Fruit fly (Drosophila melanogaster) whole organism, embryonic: ENCODE results near the gene bib.

Experiments used
- CG10979 ChIP-seq: fragments of 200-800 bp; sonication (Bioruptor generic); optimal IDR thresholded peaks from 2 replicates; lab custom pipeline; 2018; ENCODE audit warnings: missing biosample characterization, mild to moderate bottlenecking, missing genetic modification characterization, moderate library complexity
- CG11456 ChIP-seq: fragments of 200-800 bp; sonication (Bioruptor generic); IDR thresholded peaks from 3 replicates; pipeline ENCODE4 v1.3.6; 2022; ENCODE audit warnings: missing biosample characterization, missing genetic modification characterization
- CG12104 ChIP-seq: fragments of 200-800 bp; sonication (Bioruptor generic); optimal IDR thresholded peaks from 3 replicates; lab custom pipeline; 2016; ENCODE audit warnings: missing biosample characterization, missing genetic modification characterization
- CG12219 ChIP-seq: fragments of 200-800 bp; sonication (Bioruptor generic); optimal IDR thresholded peaks from 3 replicates; lab custom pipeline; 2018; ENCODE audit warnings: missing biosample characterization, mild to moderate bottlenecking, missing genetic modification characterization
- CG12769 ChIP-seq: fragments of 200-800 bp; sonication (Bioruptor generic); optimal IDR thresholded peaks from 2 replicates; lab custom pipeline; 2019; ENCODE audit warnings: missing biosample characterization, mild to moderate bottlenecking, missing genetic modification characterization, moderate library complexity
- CG13123 ChIP-seq: fragments of 200-800 bp; sonication (Bioruptor generic); optimal IDR thresholded peaks from 2 replicates; lab custom pipeline; 2016; ENCODE audit warnings: missing biosample characterization, missing genetic modification characterization
- CG13424 ChIP-seq: fragments of 200-800 bp; sonication (Bioruptor generic); optimal IDR thresholded peaks from 2 replicates; lab custom pipeline; 2019; ENCODE audit warnings: missing biosample characterization, mild to moderate bottlenecking, missing genetic modification characterization, moderate library complexity
- CG17385 ChIP-seq: fragments of 200-800 bp; sonication (Bioruptor generic); optimal IDR thresholded peaks from 3 replicates; lab custom pipeline; 2018; ENCODE audit warnings: missing biosample characterization, mild to moderate bottlenecking, missing genetic modification characterization
- CG2120 ChIP-seq: fragments of 200-800 bp; sonication (Bioruptor generic); optimal IDR thresholded peaks from 3 replicates; lab custom pipeline; 2016; ENCODE audit warnings: missing biosample characterization, missing genetic modification characterization
- CG7271 ChIP-seq: fragments of 200-800 bp; sonication (Bioruptor generic); optimal IDR thresholded peaks from 2 replicates; lab custom pipeline; 2018; ENCODE audit warnings: missing biosample characterization, mild to moderate bottlenecking, missing genetic modification characterization, moderate library complexity
- CG7928 ChIP-seq: fragments of 200-800 bp; sonication (Bioruptor generic); optimal IDR thresholded peaks from 2 replicates; lab custom pipeline; 2017; ENCODE audit warnings: missing biosample characterization, mild to moderate bottlenecking, missing genetic modification characterization
- CG8290 ChIP-seq, 3 experiments: fragments of 200-800 bp; sonication (Bioruptor generic); optimal IDR thresholded peaks; 2 replicates each; lab custom pipeline; 2016 to 2019; ENCODE audit warnings: missing biosample characterization in 3 of 3, missing genetic modification characterization in 3 of 3, mild to moderate bottlenecking in 2 of 3, moderate library complexity in 1 of 3
- CG8765 ChIP-seq: fragments of 200-800 bp; sonication (Bioruptor generic); IDR thresholded peaks from 2 replicates; pipeline ENCODE4 v1.3.6; 2022; ENCODE audit warnings: missing biosample characterization, missing genetic modification characterization
- CG9437 ChIP-seq: fragments of 200-800 bp; sonication (Bioruptor generic); optimal IDR thresholded peaks from 2 replicates; lab custom pipeline; 2018; ENCODE audit warnings: missing biosample characterization, mild to moderate bottlenecking, missing genetic modification characterization
- CG9932 ChIP-seq: fragments of 200-800 bp; sonication (Bioruptor generic); IDR thresholded peaks from 2 replicates; pipeline ENCODE4 v1.3.6; 2022; ENCODE audit warnings: missing biosample characterization, missing genetic modification characterization
- Camta ChIP-seq: fragments of 200-800 bp; sonication (Bioruptor generic); optimal IDR thresholded peaks from 2 replicates; lab custom pipeline; 2016; ENCODE audit warnings: missing biosample characterization, missing genetic modification characterization
- Dek ChIP-seq: fragments of 200-800 bp; sonication (Bioruptor generic); optimal IDR thresholded peaks from 3 replicates; lab custom pipeline; 2019; ENCODE audit warnings: missing biosample characterization, mild to moderate bottlenecking, missing genetic modification characterization, moderate library complexity
- Elba2 ChIP-seq: fragments of 200-800 bp; sonication (Bioruptor generic); optimal IDR thresholded peaks from 3 replicates; lab custom pipeline; 2016; ENCODE audit warnings: missing biosample characterization, missing genetic modification characterization
- Fer3 ChIP-seq: fragments of 200-800 bp; sonication (Bioruptor generic); optimal IDR thresholded peaks from 2 replicates; lab custom pipeline; 2018; ENCODE audit warnings: missing biosample characterization, mild to moderate bottlenecking, missing genetic modification characterization, moderate library complexity
- GATAe ChIP-seq: fragments of 200-800 bp; sonication (Bioruptor generic); conservative IDR thresholded peaks from 2 replicates; pipeline ENCODE4 v1.3.6; 2022; ENCODE audit warnings: missing biosample characterization, missing genetic modification characterization
- HLH3B ChIP-seq: fragments of 200-800 bp; sonication (Bioruptor generic); IDR thresholded peaks from 2 replicates; pipeline ENCODE4 v1.3.6; 2022; ENCODE audit warnings: missing biosample characterization, missing genetic modification characterization
- Hey ChIP-seq: fragments of 200-800 bp; sonication (Bioruptor generic); optimal IDR thresholded peaks from 3 replicates; lab custom pipeline; 2018; ENCODE audit warnings: missing biosample characterization, mild to moderate bottlenecking, missing genetic modification characterization
- HmgD ChIP-seq: fragments of 200-800 bp; sonication (Bioruptor generic); optimal IDR thresholded peaks from 3 replicates; lab custom pipeline; 2016; ENCODE audit warnings: missing biosample characterization, missing genetic modification characterization
- Hmr ChIP-seq: fragments of 200-800 bp; sonication (Bioruptor generic); optimal IDR thresholded peaks from 3 replicates; lab custom pipeline; 2017; ENCODE audit warnings: mild to moderate bottlenecking, missing biosample characterization, missing genetic modification reagents, missing genetic modification characterization
- Nf-YC ChIP-seq: fragments of 200-800 bp; optimal IDR thresholded peaks from 3 replicates; lab custom pipeline; 2019; ENCODE audit warnings: missing biosample characterization, mild to moderate bottlenecking, missing genetic modification characterization, moderate library complexity
- NfI ChIP-seq: fragments of 200-800 bp; sonication (Bioruptor generic); optimal IDR thresholded peaks from 3 replicates; lab custom pipeline; 2018; ENCODE audit warnings: missing biosample characterization, mild to moderate bottlenecking, missing genetic modification characterization, moderate library complexity
- Optix ChIP-seq: fragments of 200-800 bp; sonication (Bioruptor generic); IDR thresholded peaks from 3 replicates; pipeline ENCODE4 v1.3.6; 2022; ENCODE audit warnings: missing biosample characterization, missing genetic modification characterization
- Pdp1 ChIP-seq, 2 experiments: fragments of 200-800 bp; sonication (Bioruptor generic); optimal IDR thresholded peaks; 3 replicates each; lab custom pipeline; 2016; ENCODE audit warnings: missing biosample characterization in 2 of 2, missing genetic modification characterization in 2 of 2, mild to moderate bottlenecking in 1 of 2, moderate library complexity in 1 of 2
- Ravus ChIP-seq: fragments of 200-800 bp; sonication (Bioruptor generic); IDR thresholded peaks from 2 replicates; pipeline ENCODE4 v1.3.6; 2022; ENCODE audit warnings: missing biosample characterization, missing genetic modification characterization
- Rfx ChIP-seq: fragments of 200-800 bp; sonication (Bioruptor generic); IDR thresholded peaks from 2 replicates; pipeline ENCODE4 v1.3.6; 2022; ENCODE audit warnings: missing biosample characterization, missing genetic modification characterization
- Trl ChIP-seq, 3 experiments: fragments of >200 bp in 2 of 3; fragments of 200-800 bp in 1 of 3; sonication (Bioruptor generic) in 1 of 3; optimal IDR thresholded peaks; 2 replicates in 1 of 3; 3 replicates in 2 of 3; lab custom pipeline; 2016 to 2017; ENCODE audit warnings: missing biosample characterization in 1 of 3, missing genetic modification characterization in 1 of 3
- bbx ChIP-seq: fragments of 200-800 bp; sonication (Bioruptor generic); IDR thresholded peaks from 2 replicates; pipeline ENCODE4 v1.3.6; 2022; ENCODE audit warnings: missing biosample characterization, missing genetic modification characterization; ENCODE audit not compliant: partially characterized antibody
- cas ChIP-seq: fragments of 200-800 bp; sonication (Bioruptor generic); IDR thresholded peaks from 2 replicates; pipeline ENCODE4 v1.3.6; 2022; ENCODE audit warnings: missing biosample characterization, missing genetic modification characterization
- crol ChIP-seq: fragments of 200-800 bp; sonication (Bioruptor generic); IDR thresholded peaks from 2 replicates; pipeline ENCODE4 v1.3.6; 2022; ENCODE audit warnings: missing biosample characterization, missing genetic modification characterization
- dati ChIP-seq: fragments of 200-800 bp; sonication (Bioruptor generic); IDR thresholded peaks from 2 replicates; pipeline ENCODE4 v1.3.6; 2022; ENCODE audit warnings: missing biosample characterization, missing genetic modification characterization
- eve ChIP-seq, 2 experiments: fragments of >200 bp; optimal IDR thresholded peaks; 2 replicates each; lab custom pipeline; 2017; ENCODE audit warnings: missing biosample characterization in 2 of 2, missing genetic modification characterization in 2 of 2
- gro ChIP-seq: fragments of 200-800 bp; sonication (Bioruptor generic); optimal IDR thresholded peaks from 2 replicates; lab custom pipeline; 2016; ENCODE audit warnings: missing biosample characterization, missing genetic modification characterization
- ken ChIP-seq: fragments of 200-800 bp; sonication (Bioruptor generic); IDR thresholded peaks from 3 replicates; pipeline ENCODE4 v1.3.6; 2022; ENCODE audit warnings: missing biosample characterization, missing genetic modification characterization
- klu ChIP-seq: fragments of 200-800 bp; sonication (Bioruptor generic); IDR thresholded peaks from 2 replicates; pipeline ENCODE4 v1.3.6; 2022; ENCODE audit warnings: missing biosample characterization, missing genetic modification characterization
- lbe ChIP-seq: fragments of 200-800 bp; sonication (Bioruptor generic); optimal IDR thresholded peaks from 2 replicates; lab custom pipeline; 2016; ENCODE audit warnings: missing biosample characterization, mild to moderate bottlenecking, missing genetic modification characterization
- mld ChIP-seq: fragments of 200-800 bp; sonication (Bioruptor generic); IDR thresholded peaks from 3 replicates; pipeline ENCODE4 v1.3.6; 2022; ENCODE audit warnings: missing biosample characterization, missing genetic modification characterization; ENCODE audit not compliant: partially characterized antibody
- nmo ChIP-seq: fragments of 200-800 bp; sonication (Bioruptor generic); optimal IDR thresholded peaks from 2 replicates; lab custom pipeline; 2018; ENCODE audit warnings: missing biosample characterization, mild to moderate bottlenecking, missing genetic modification characterization, moderate library complexity
- sd ChIP-seq: fragments of 200-800 bp; sonication (Bioruptor generic); optimal IDR thresholded peaks from 3 replicates; lab custom pipeline; 2018; ENCODE audit warnings: missing biosample characterization, mild to moderate bottlenecking, missing genetic modification characterization, moderate library complexity
- sens-2 ChIP-seq: fragments of 200-800 bp; sonication (Bioruptor generic); IDR thresholded peaks from 2 replicates; pipeline ENCODE4 v1.3.6; 2022; ENCODE audit warnings: missing biosample characterization, missing genetic modification characterization
- shn ChIP-seq: fragments of 200-800 bp; sonication (Bioruptor generic); optimal IDR thresholded peaks from 3 replicates; lab custom pipeline; 2016; ENCODE audit warnings: missing biosample characterization, missing genetic modification characterization
- so ChIP-seq: fragments of 200-800 bp; sonication (Bioruptor generic); IDR thresholded peaks from 3 replicates; pipeline ENCODE4 v1.3.6; 2022; ENCODE audit warnings: missing biosample characterization, missing genetic modification characterization
- stwl ChIP-seq: fragments of 200-800 bp; sonication (Bioruptor generic); optimal IDR thresholded peaks from 3 replicates; lab custom pipeline; 2018; ENCODE audit warnings: missing biosample characterization, mild to moderate bottlenecking, missing genetic modification characterization, moderate library complexity
- tin ChIP-seq: fragments of 200-800 bp; sonication (Bioruptor generic); optimal IDR thresholded peaks from 3 replicates; lab custom pipeline; 2016; ENCODE audit warnings: missing biosample characterization, missing genetic modification characterization
- unpg ChIP-seq: fragments of 200-800 bp; sonication (Bioruptor generic); optimal IDR thresholded peaks from 3 replicates; lab custom pipeline; 2018; ENCODE audit warnings: missing biosample characterization, mild to moderate bottlenecking, missing genetic modification characterization, moderate library complexity

The bib gene

DNA sequence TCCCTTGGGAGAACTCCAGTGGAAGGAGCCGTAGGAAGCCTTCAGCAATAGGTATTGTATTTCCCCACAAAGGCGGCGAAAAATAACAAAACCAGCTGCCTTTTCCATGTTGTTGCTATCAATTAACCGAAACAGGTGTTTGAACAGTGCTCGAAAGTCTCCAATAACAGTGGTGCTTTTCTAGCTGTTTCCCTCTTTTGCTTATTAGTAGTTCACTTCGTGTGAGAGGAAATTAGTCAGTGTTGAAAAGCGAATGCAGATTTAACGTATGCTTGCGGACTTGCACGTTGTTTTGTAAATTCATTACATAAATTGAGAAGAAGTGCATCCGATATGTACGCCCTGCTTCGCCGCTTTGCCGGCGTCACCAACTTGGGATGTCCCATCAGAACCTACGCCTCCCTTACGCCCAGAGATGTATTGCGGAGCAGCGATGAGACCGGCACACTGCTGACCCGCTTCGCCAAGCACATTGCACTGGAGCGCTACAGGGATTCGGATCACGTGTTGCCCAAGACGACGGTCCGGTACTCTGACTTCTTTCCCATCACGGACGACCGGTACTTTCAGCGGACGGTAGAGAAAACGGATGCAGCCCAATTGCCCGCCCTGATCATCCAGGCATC lies 45.7 kb upstream of the bib start, which contains the start of the genes Datp and CG4619 (continued):
- TF ChIP-seq dati (GFP tag; lab: Robert Waterston, UW) = no peak
- peak; percentile 53; the same call in 2 of the 3 replicates for TF ChIP-seq ken (GFP tag; lab: Robert Waterston, UW)
- peak; percentile 21 for TF ChIP-seq lbe (GFP tag; lab: Kevin White, UChicago)
- peak; percentile 74 for TF ChIP-seq CG11456 (GFP tag; lab: Robert Waterston, UW)
- no peak for TF ChIP-seq Camta (GFP tag; lab: Kevin White, UChicago)
- TF ChIP-seq HLH3B (GFP tag; lab: Robert Waterston, UW) = 0 out of 2 replicates have a peak, but pooled peaks have one; percentile 25
- no peak for TF ChIP-seq sens-2
- peak; percentile 61 for TF ChIP-seq NfI
- TF ChIP-seq cas = peak; percentile 54; the same call in 1 of the 2 replicates
- TF ChIP-seq CG9932 (GFP tag; lab: Robert Waterston, UW) = peak; percentile 85
- no peak for TF ChIP-seq eve (GFP tag; optimal IDR thresholded peaks at IDR 0.05; lab: Kevin White, UChicago)
- peak; percentile 56 for TF ChIP-seq CG17385
- TF ChIP-seq shn (GFP tag; lab: Kevin White, UChicago) = peak; percentile 76
- peak; percentile 66 for TF ChIP-seq HmgD (GFP tag; lab: Kevin White, UChicago)
- no peak for TF ChIP-seq CG12104 (GFP tag; lab: Kevin White, UChicago)
- no peak for TF ChIP-seq CG8290 (GFP tag; optimal IDR thresholded peaks at IDR 0.05; lab: Kevin White, UChicago)
- no peak for TF ChIP-seq CG8290 (tag; optimal IDR thresholded peaks at IDR 0.05; lab: Kevin White, UChicago)
- TF ChIP-seq unpg (GFP tag; lab: Kevin White, UChicago) = no peak
- peak; percentile 6 for TF ChIP-seq CG10979 (tag; lab: Kevin White, UChicago)
- TF ChIP-seq crol (GFP tag; lab: Robert Waterston, UW) = no peak
- TF ChIP-seq bbx = peak; percentile 46
- no peak for TF ChIP-seq CG13123
- no peak for TF ChIP-seq Nf-YC (tag; lab: Kevin White, UChicago)
- no peak for TF ChIP-seq mld (GFP tag; lab: Robert Waterston, UW)
- TF ChIP-seq CG9437 (GFP tag; lab: Kevin White, UChicago) = peak; percentile 93
- peak; percentile 61 for TF ChIP-seq Elba2 (GFP tag; lab: Kevin White, UChicago)
- TF ChIP-seq CG7271 (tag; lab: Kevin White, UChicago) = no peak
- TF ChIP-seq CG12219 (GFP tag; lab: Kevin White, UChicago) = peak; percentile 13
- peak in 1 of 2 experiments; percentile 15 for TF ChIP-seq Trl (optimal IDR thresholded peaks at IDR 0.05; lab: Kevin White, UChicago)
- TF ChIP-seq Trl (GFP tag; optimal IDR thresholded peaks at IDR 0.05; lab: Kevin White, UChicago) = peak; percentile 64
- TF ChIP-seq Ravus (GFP tag; lab: Robert Waterston, UW) = no peak
- TF ChIP-seq CG13424 (tag; lab: Kevin White, UChicago) = peak; percentile 3
- peak; percentile 31 for TF ChIP-seq tin (GFP tag; lab: Kevin White, UChicago)

DNA sequence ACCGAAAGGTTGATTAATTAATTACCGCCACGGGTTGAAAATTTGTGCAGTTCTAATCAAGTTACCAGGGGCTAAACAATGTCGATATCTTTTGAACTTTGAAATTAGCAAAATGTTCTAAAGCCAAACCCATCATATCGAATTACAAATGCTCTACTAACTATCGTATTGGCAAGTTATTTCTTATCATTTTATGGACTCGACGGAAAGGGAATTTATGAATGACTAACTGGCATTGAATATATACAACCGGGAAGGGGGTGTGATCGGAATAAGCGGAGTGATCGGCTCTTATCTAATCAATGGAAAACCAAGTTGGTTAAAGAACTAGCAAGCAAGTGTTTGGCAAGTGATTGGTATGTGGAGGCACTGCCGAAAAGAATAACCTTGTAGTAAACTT lies 40.9 kb upstream of the bib start:
- no peak for TF ChIP-seq Optix
- TF ChIP-seq Hmr (GFP tag; lab: Kevin White, UChicago) = peak; percentile 34
- peak; percentile 51 for TF ChIP-seq Hey (tag; lab: Kevin White, UChicago)
- TF ChIP-seq so (GFP tag; lab: Robert Waterston, UW) = no peak
- peak; percentile 60 for TF ChIP-seq gro (GFP tag; lab: Kevin White, UChicago)
- peak; percentile 4 for TF ChIP-seq CG17385
- peak; percentile 48 for TF ChIP-seq Fer3 (tag; lab: Kevin White, UChicago)
- TF ChIP-seq sd = peak; percentile 92
- peak; percentile 29 for TF ChIP-seq CG12219 (GFP tag; lab: Kevin White, UChicago)
- TF ChIP-seq CG12769 = peak; percentile 72
- no peak for TF ChIP-seq CG7928 (GFP tag; lab: Kevin White, UChicago)
- TF ChIP-seq Dek (tag; lab: Kevin White, UChicago) = peak; percentile 7
- peak; percentile 35; the same call in 1 of the 2 replicates for TF ChIP-seq crol (GFP tag; lab: Robert Waterston, UW)
- peak; percentile 23 for TF ChIP-seq NfI
- TF ChIP-seq GATAe = peak; percentile 89
- TF ChIP-seq nmo (GFP tag; lab: Kevin White, UChicago) = no peak
- TF ChIP-seq stwl = no peak
- peak; percentile 59 for TF ChIP-seq CG2120 (GFP tag; lab: Kevin White, UChicago)
- TF ChIP-seq Pdp1 (GFP tag; optimal IDR thresholded peaks at IDR 0.05; lab: Kevin White, UChicago) = peak in 1 of 2 experiments; percentile 32
- no peak for TF ChIP-seq klu
- no peak for TF ChIP-seq CG8765 (GFP tag; lab: Robert Waterston, UW)
- TF ChIP-seq Rfx (GFP tag; lab: Robert Waterston, UW) = peak; percentile 69
